Fruit fly (Drosophila melanogaster): ENCODE measurements around the gene CG14676.

dm6 chr3R:5881308-5881707 lies 34.3 kb downstream of the CG14676 start:
- TF ChIP-seq CTCF (optimal IDR thresholded peaks at IDR 0.05) (no peak), CG8478 (optimal IDR thresholded peaks at IDR 0.05) (no peak)
